Fruit fly (Drosophila melanogaster) whole organism, embryonic: ENCODE measurements around the gene Traf-like.
A peak's percentile ranks its signal among the peaks of the same experiment; 100 is the strongest.

Source experiments
- Adf1 ChIP-seq: fragments of 200-800 bp; sonication (Bioruptor generic); IDR thresholded peaks from 2 replicates; pipeline ENCODE4 v1.3.6; 2022; ENCODE audit warnings: missing biosample characterization, missing genetic modification characterization
- Aef1 ChIP-seq: fragments of 200-800 bp; sonication (Bioruptor generic); IDR thresholded peaks from 3 replicates; pipeline ENCODE4 v1.3.6; 2022; ENCODE audit warnings: missing biosample characterization, missing genetic modification characterization
- CG10274 ChIP-seq: fragments of 200-800 bp; sonication (Bioruptor generic); optimal IDR thresholded peaks from 3 replicates; lab custom pipeline; 2017; ENCODE audit warnings: missing biosample characterization, mild to moderate bottlenecking, missing genetic modification characterization
- CG11695 ChIP-seq: fragments of 200-800 bp; sonication (Bioruptor generic); IDR thresholded peaks from 3 replicates; pipeline ENCODE4 v1.3.6; 2022; ENCODE audit warnings: missing biosample characterization, missing genetic modification characterization
- CG13123 ChIP-seq: fragments of 200-800 bp; sonication (Bioruptor generic); optimal IDR thresholded peaks from 2 replicates; lab custom pipeline; 2016; ENCODE audit warnings: missing biosample characterization, missing genetic modification characterization
- CG14441 ChIP-seq: fragments of 200-800 bp; sonication (Bioruptor generic); IDR thresholded peaks from 2 replicates; pipeline ENCODE4 v1.3.6; 2022; ENCODE audit warnings: missing biosample characterization, missing genetic modification characterization
- CG15011 ChIP-seq: fragments of 200-800 bp; sonication (Bioruptor generic); optimal IDR thresholded peaks from 3 replicates; lab custom pipeline; 2018; ENCODE audit warnings: missing biosample characterization, mild to moderate bottlenecking, missing genetic modification characterization
- CG17359 ChIP-seq: fragments of 200-800 bp; sonication (Bioruptor generic); optimal IDR thresholded peaks from 3 replicates; lab custom pipeline; 2018; ENCODE audit warnings: missing biosample characterization, mild to moderate bottlenecking, missing genetic modification characterization, moderate library complexity
- CG2116 ChIP-seq: fragments of 200-800 bp; sonication (Bioruptor generic); optimal IDR thresholded peaks from 3 replicates; lab custom pipeline; 2018; ENCODE audit warnings: missing biosample characterization, mild to moderate bottlenecking, missing genetic modification characterization
- CG2678 ChIP-seq: fragments of 200-800 bp; sonication (Bioruptor generic); optimal IDR thresholded peaks from 3 replicates; lab custom pipeline; 2019; ENCODE audit warnings: missing biosample characterization, mild to moderate bottlenecking, missing genetic modification characterization, moderate library complexity
- CG4617 ChIP-seq: fragments of 200-800 bp; sonication (Bioruptor generic); optimal IDR thresholded peaks from 3 replicates; lab custom pipeline; 2016; ENCODE audit warnings: missing biosample characterization, missing genetic modification characterization, borderline replicate concordance
- CG6175 ChIP-seq: fragments of 200-800 bp; sonication (Bioruptor generic); IDR thresholded peaks from 3 replicates; pipeline ENCODE4 v1.3.6; 2022; ENCODE audit warnings: missing biosample characterization, missing genetic modification characterization
- CG6654 ChIP-seq: fragments of 200-800 bp; sonication (Bioruptor generic); optimal IDR thresholded peaks from 2 replicates; lab custom pipeline; 2017; ENCODE audit warnings: missing biosample characterization, mild to moderate bottlenecking, missing genetic modification characterization
- CG6813 ChIP-seq: fragments of 200-800 bp; sonication (Bioruptor generic); optimal IDR thresholded peaks from 2 replicates; lab custom pipeline; 2017; ENCODE audit warnings: missing biosample characterization, missing genetic modification characterization, mild to moderate bottlenecking, moderate library complexity, missing genetic modification reagents
- CG7556 ChIP-seq: fragments of 200-800 bp; sonication (Bioruptor generic); optimal IDR thresholded peaks from 2 replicates; lab custom pipeline; 2017; ENCODE audit warnings: missing biosample characterization, mild to moderate bottlenecking, missing genetic modification characterization
- CG7987 ChIP-seq: fragments of 200-800 bp; sonication (Bioruptor generic); optimal IDR thresholded peaks from 2 replicates; lab custom pipeline; 2018; ENCODE audit warnings: missing biosample characterization, mild to moderate bottlenecking, missing genetic modification characterization, moderate library complexity
- Chrac-16 ChIP-seq: fragments of 200-800 bp; sonication (Bioruptor generic); optimal IDR thresholded peaks from 3 replicates; lab custom pipeline; 2016; ENCODE audit warnings: missing biosample characterization, missing genetic modification characterization
- CoRest ChIP-seq: fragments of 200-800 bp; sonication (Bioruptor generic); optimal IDR thresholded peaks from 3 replicates; lab custom pipeline; 2018; ENCODE audit warnings: missing biosample characterization, mild to moderate bottlenecking, missing genetic modification characterization, moderate library complexity
- D19A ChIP-seq: fragments of 200-800 bp; optimal IDR thresholded peaks from 3 replicates; lab custom pipeline; 2019; ENCODE audit warnings: missing biosample characterization, mild to moderate bottlenecking, missing genetic modification characterization, moderate library complexity
- Dad ChIP-seq: fragments of 200-800 bp; sonication (Bioruptor generic); optimal IDR thresholded peaks from 3 replicates; lab custom pipeline; 2016; ENCODE audit warnings: missing biosample characterization, missing genetic modification characterization
- Fer2 ChIP-seq: fragments of 200-800 bp; sonication (Bioruptor generic); optimal IDR thresholded peaks from 2 replicates; lab custom pipeline; 2018; ENCODE audit warnings: missing biosample characterization, mild to moderate bottlenecking, missing genetic modification characterization, moderate library complexity
- HLH54F ChIP-seq: fragments of 200-800 bp; sonication (Bioruptor generic); optimal IDR thresholded peaks from 3 replicates; lab custom pipeline; 2016; ENCODE audit warnings: missing biosample characterization, missing genetic modification characterization
- Hmx ChIP-seq: fragments of 200-800 bp; sonication (Bioruptor generic); optimal IDR thresholded peaks from 2 replicates; lab custom pipeline; 2016; ENCODE audit warnings: missing biosample characterization, missing genetic modification characterization
- Meics ChIP-seq: fragments of 200-800 bp; sonication (Bioruptor generic); optimal IDR thresholded peaks from 2 replicates; lab custom pipeline; 2017; ENCODE audit warnings: missing biosample characterization, mild to moderate bottlenecking, missing genetic modification characterization
- Optix ChIP-seq: fragments of 200-800 bp; sonication (Bioruptor generic); IDR thresholded peaks from 3 replicates; pipeline ENCODE4 v1.3.6; 2022; ENCODE audit warnings: missing biosample characterization, missing genetic modification characterization
- Spps ChIP-seq: fragments of 200-800 bp; sonication (Bioruptor generic); optimal IDR thresholded peaks from 2 replicates; lab custom pipeline; 2018; ENCODE audit warnings: missing biosample characterization, mild to moderate bottlenecking, missing genetic modification characterization
- Sry-β ChIP-seq: fragments of 200-800 bp; sonication (Bioruptor generic); optimal IDR thresholded peaks from 2 replicates; lab custom pipeline; 2018; ENCODE audit warnings: missing biosample characterization, mild to moderate bottlenecking, missing genetic modification characterization, moderate library complexity
- ab ChIP-seq: fragments of 200-800 bp; sonication (Bioruptor generic); optimal IDR thresholded peaks from 2 replicates; lab custom pipeline; 2016; ENCODE audit warnings: missing biosample characterization, missing genetic modification characterization
- amos ChIP-seq: fragments of 200-800 bp; sonication (Bioruptor generic); IDR thresholded peaks from 2 replicates; pipeline ENCODE4 v1.3.6; 2022; ENCODE audit warnings: missing biosample characterization, missing genetic modification characterization; ENCODE audit not compliant: partially characterized antibody
- ap ChIP-seq: fragments of 200-800 bp; sonication (Bioruptor generic); IDR thresholded peaks from 2 replicates; pipeline ENCODE4 v1.3.6; 2022; ENCODE audit warnings: missing biosample characterization, missing genetic modification characterization
- bab2 ChIP-seq: fragments of 200-800 bp; sonication (Bioruptor generic); optimal IDR thresholded peaks from 2 replicates; lab custom pipeline; 2016; ENCODE audit warnings: missing biosample characterization, missing genetic modification characterization
- btn ChIP-seq: fragments of 200-800 bp; sonication (Bioruptor generic); optimal IDR thresholded peaks from 2 replicates; lab custom pipeline; 2016; ENCODE audit warnings: missing biosample characterization, missing genetic modification characterization
- corto ChIP-seq: fragments of 200-800 bp; sonication (Bioruptor generic); optimal IDR thresholded peaks from 2 replicates; lab custom pipeline; 2016; ENCODE audit warnings: missing biosample characterization, mild to moderate bottlenecking, missing genetic modification characterization, moderate library complexity
- dan ChIP-seq: fragments of 200-800 bp; sonication (Bioruptor generic); IDR thresholded peaks from 2 replicates; pipeline ENCODE4 v1.3.6; 2022; ENCODE audit warnings: missing biosample characterization, missing genetic modification characterization
- dm ChIP-seq: fragments of 200-800 bp; sonication (Bioruptor generic); optimal IDR thresholded peaks from 3 replicates; lab custom pipeline; 2016; ENCODE audit warnings: missing biosample characterization, missing genetic modification characterization
- ftz-f1 ChIP-seq: fragments of 200-800 bp; sonication (Bioruptor generic); optimal IDR thresholded peaks from 2 replicates; lab custom pipeline; 2016; ENCODE audit warnings: missing biosample characterization, missing genetic modification characterization
- hbn ChIP-seq: fragments of 200-800 bp; sonication (Bioruptor generic); IDR thresholded peaks from 2 replicates; pipeline ENCODE4 v1.3.6; 2022; ENCODE audit warnings: missing biosample characterization, missing genetic modification characterization; ENCODE audit not compliant: partially characterized antibody
- hkb ChIP-seq, 2 experiments: fragments of 200-800 bp in 1 of 2; fragments of >200 bp in 1 of 2; sonication (Bioruptor generic) in 1 of 2; IDR thresholded peaks in 1 of 2; optimal IDR thresholded peaks in 1 of 2; 2 replicates each; pipeline versions ENCODE4 v1.3.6 to Lab custom; 2017 to 2022; ENCODE audit warnings: missing biosample characterization in 1 of 2, missing genetic modification characterization in 1 of 2
- inv ChIP-seq: fragments of 200-800 bp; sonication (Bioruptor generic); IDR thresholded peaks from 2 replicates; pipeline ENCODE4 v1.3.6; 2022; ENCODE audit warnings: missing biosample characterization, missing genetic modification characterization; ENCODE audit not compliant: partially characterized antibody
- mirr ChIP-seq: fragments of 200-800 bp; sonication (Bioruptor generic); optimal IDR thresholded peaks from 3 replicates; lab custom pipeline; 2018; ENCODE audit warnings: missing biosample characterization, mild to moderate bottlenecking, missing genetic modification characterization
- nerfin-1 ChIP-seq: fragments of 200-800 bp; sonication (Bioruptor generic); optimal IDR thresholded peaks from 3 replicates; lab custom pipeline; 2019; ENCODE audit warnings: missing biosample characterization, mild to moderate bottlenecking, missing genetic modification characterization, moderate library complexity
- nmo ChIP-seq: fragments of 200-800 bp; sonication (Bioruptor generic); optimal IDR thresholded peaks from 2 replicates; lab custom pipeline; 2018; ENCODE audit warnings: missing biosample characterization, mild to moderate bottlenecking, missing genetic modification characterization, moderate library complexity
- p53 ChIP-seq: fragments of 200-800 bp; sonication (Bioruptor generic); optimal IDR thresholded peaks from 2 replicates; lab custom pipeline; 2016; ENCODE audit warnings: missing biosample characterization, missing genetic modification characterization
- phol ChIP-seq: fragments of 200-800 bp; sonication (Bioruptor generic); optimal IDR thresholded peaks from 3 replicates; lab custom pipeline; 2018; ENCODE audit warnings: missing biosample characterization, mild to moderate bottlenecking, missing genetic modification characterization, moderate library complexity
- rib ChIP-seq: fragments of 200-800 bp; sonication (Bioruptor generic); IDR thresholded peaks from 2 replicates; pipeline ENCODE4 v1.3.6; 2022; ENCODE audit warnings: missing biosample characterization, missing genetic modification characterization
- slou ChIP-seq: fragments of 200-800 bp; sonication (Bioruptor generic); optimal IDR thresholded peaks from 3 replicates; lab custom pipeline; 2016; ENCODE audit warnings: missing biosample characterization, missing genetic modification characterization
- stwl ChIP-seq: fragments of 200-800 bp; sonication (Bioruptor generic); optimal IDR thresholded peaks from 3 replicates; lab custom pipeline; 2018; ENCODE audit warnings: missing biosample characterization, mild to moderate bottlenecking, missing genetic modification characterization, moderate library complexity
- tap ChIP-seq: fragments of 200-800 bp; optimal IDR thresholded peaks from 3 replicates; lab custom pipeline; 2019; ENCODE audit warnings: missing biosample characterization, mild to moderate bottlenecking, missing genetic modification characterization, moderate library complexity
- twi ChIP-seq: fragments of 200-800 bp; optimal IDR thresholded peaks from 2 replicates; lab custom pipeline; 2019; ENCODE audit warnings: missing biosample characterization, mild to moderate bottlenecking, missing genetic modification characterization, moderate library complexity
- unpg ChIP-seq: fragments of 200-800 bp; sonication (Bioruptor generic); optimal IDR thresholded peaks from 3 replicates; lab custom pipeline; 2018; ENCODE audit warnings: missing biosample characterization, mild to moderate bottlenecking, missing genetic modification characterization, moderate library complexity
- zen2 ChIP-seq: fragments of 200-800 bp; sonication (Bioruptor generic); IDR thresholded peaks from 3 replicates; pipeline ENCODE4 v1.3.6; 2022; ENCODE audit warnings: missing biosample characterization, missing genetic modification characterization; ENCODE audit not compliant: partially characterized antibody

Traf-like gene

dm6 chrX:16441245-16441644 is 26.4 kb downstream of the Traf-like start, which contains the start of the genes Cdc50 and rngo (continued):
- TF ChIP-seq amos (peak; percentile 92), CG17359 (tag; lab: Kevin White, UChicago) (no peak), mirr (no peak), zen2 (peak; percentile 90), tap (no peak), CG2116 (peak; percentile 99), ftz-f1 (no peak), CoRest (no peak), Sry-β (GFP tag; lab: Kevin White, UChicago) (no peak), slou (GFP tag; lab: Kevin White, UChicago) (no peak), corto (GFP tag; lab: Kevin White, UChicago) (no peak), stwl (tag; lab: Kevin White, UChicago) (peak; percentile 62), Hmx (GFP tag; lab: Kevin White, UChicago) (no peak), Dad (GFP tag; lab: Kevin White, UChicago) (no peak), Optix (GFP tag; lab: Robert Waterston, UW) (no peak), hkb (optimal IDR thresholded peaks at IDR 0.05; lab: Kevin White, UChicago) (no peak), hkb (GFP tag; IDR thresholded peaks at IDR 0.05; lab: Robert Waterston, UW) (no peak), Fer2 (no peak), CG7987 (GFP tag; lab: Kevin White, UChicago) (no peak), CG15011 (GFP tag; lab: Kevin White, UChicago) (no peak), Meics (no peak), inv (peak; percentile 96), bab2 (GFP tag; lab: Kevin White, UChicago) (no peak), hbn (GFP tag; lab: Robert Waterston, UW) (peak; percentile 96), nerfin-1 (no peak), btn (GFP tag; lab: Kevin White, UChicago) (no peak), HLH54F (no peak), CG7556 (GFP tag; lab: Kevin White, UChicago) (no peak), CG6175 (GFP tag; lab: Robert Waterston, UW) (no peak), dan (GFP tag; lab: Robert Waterston, UW) (no peak), Chrac-16 (GFP tag; lab: Kevin White, UChicago) (no peak), CG14441 (GFP tag; lab: Robert Waterston, UW) (no peak), Spps (no peak), Aef1 (no peak), CG11695 (GFP tag; lab: Robert Waterston, UW) (no peak), p53 (no peak), ap (GFP tag; lab: Robert Waterston, UW) (no peak), Adf1 (0 out of 2 replicates have a peak, but pooled peaks have one; percentile 27), unpg (no peak), CG13123 (GFP tag; lab: Kevin White, UChicago) (no peak), CG4617 (GFP tag; lab: Kevin White, UChicago) (peak; percentile 31), CG6813 (GFP tag; lab: Kevin White, UChicago) (no peak), dm (GFP tag; lab: Kevin White, UChicago) (peak; percentile 65), phol (tag; lab: Kevin White, UChicago) (peak; percentile 60), nmo (peak; percentile 72), CG6654 (GFP tag; lab: Kevin White, UChicago) (no peak), CG10274 (GFP tag; lab: Kevin White, UChicago) (no peak), ab (no peak), D19A (tag; lab: Kevin White, UChicago) (no peak), CG2678 (tag; lab: Kevin White, UChicago) (no peak), rib (GFP tag; lab: Robert Waterston, UW) (no peak), twi (tag; lab: Kevin White, UChicago) (no peak)
